Fruit fly (Drosophila melanogaster): ENCODE results near the gene CG15172.

CG15172 gene

dm6 chr2L:19036105-19036714 lies 14.0 kb downstream of the CG15172 start:
- TF ChIP-seq CG7101 (tag; optimal IDR thresholded peaks at IDR 0.05) (no peak), CG14711 (tag; optimal IDR thresholded peaks at IDR 0.05) (no peak), kay (GFP tag; ENCODE audit: borderline replicate concordance) (no peak), Hr96 (GFP tag; optimal IDR thresholded peaks at IDR 0.05) (no peak), CG11617 (GFP tag; optimal IDR thresholded peaks at IDR 0.05) (no peak), Clk (GFP tag; optimal IDR thresholded peaks at IDR 0.05) (no peak), ovo (GFP tag; optimal IDR thresholded peaks at IDR 0.05) (no peak), CG5204 (GFP tag; optimal IDR thresholded peaks at IDR 0.05) (no peak), pad (GFP tag; optimal IDR thresholded peaks at IDR 0.05) (no peak), Mnt (GFP tag; optimal IDR thresholded peaks at IDR 0.05) (no peak), CG33017 (tag; optimal IDR thresholded peaks at IDR 0.05) (no peak), toe (GFP tag; optimal IDR thresholded peaks at IDR 0.05) (no peak), bab1 (GFP tag; optimal IDR thresholded peaks at IDR 0.05) (no peak), Crg-1 (GFP tag; optimal IDR thresholded peaks at IDR 0.05) (no peak), CG1620 (GFP tag; optimal IDR thresholded peaks at IDR 0.05) (no peak)

DNA sequence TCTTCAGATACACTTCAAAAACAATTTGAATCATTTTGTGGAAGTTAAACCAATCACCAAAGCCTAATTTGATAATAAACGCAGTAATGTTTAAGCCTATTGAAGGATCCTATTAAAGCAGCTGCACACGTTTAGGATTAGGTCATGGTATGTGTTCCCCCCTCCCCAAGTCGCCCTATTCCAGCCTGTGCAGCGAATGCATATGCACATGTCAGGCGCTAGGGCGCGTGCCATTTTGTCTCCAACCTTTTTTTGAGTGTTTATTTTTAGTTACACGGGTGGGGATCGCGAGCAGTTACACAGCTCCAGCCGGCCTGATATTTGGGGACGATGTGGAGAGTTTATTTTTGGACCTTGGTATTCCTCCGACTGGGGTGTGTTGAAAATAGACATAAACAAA lies 14.8 kb downstream of the CG15172 start:
- TF ChIP-seq CG14711 (tag; optimal IDR thresholded peaks at IDR 0.05) (no peak), cnc (optimal IDR thresholded peaks at IDR 0.05) (no peak), CG11617 (GFP tag; optimal IDR thresholded peaks at IDR 0.05) (no peak), CG7045 (GFP tag; optimal IDR thresholded peaks at IDR 0.05) (no peak), Clk (GFP tag; optimal IDR thresholded peaks at IDR 0.05) (no peak), cic (GFP tag; optimal IDR thresholded peaks at IDR 0.05) (no peak), kay (GFP tag; ENCODE audit: borderline replicate concordance) (no peak), toe (GFP tag; optimal IDR thresholded peaks at IDR 0.05) (no peak), CG7101 (tag; optimal IDR thresholded peaks at IDR 0.05) (no peak), Crg-1 (GFP tag; optimal IDR thresholded peaks at IDR 0.05) (no peak), CG33017 (tag; optimal IDR thresholded peaks at IDR 0.05) (no peak), ovo (GFP tag; optimal IDR thresholded peaks at IDR 0.05) (no peak), CG12768 (GFP tag; optimal IDR thresholded peaks at IDR 0.05) (no peak), pad (GFP tag; optimal IDR thresholded peaks at IDR 0.05) (no peak), CG5204 (GFP tag; optimal IDR thresholded peaks at IDR 0.05) (no peak), tj (GFP tag; optimal IDR thresholded peaks at IDR 0.05) (no peak), Mnt (GFP tag; optimal IDR thresholded peaks at IDR 0.05) (no peak), CG1620 (GFP tag; optimal IDR thresholded peaks at IDR 0.05) (no peak)

DNA sequence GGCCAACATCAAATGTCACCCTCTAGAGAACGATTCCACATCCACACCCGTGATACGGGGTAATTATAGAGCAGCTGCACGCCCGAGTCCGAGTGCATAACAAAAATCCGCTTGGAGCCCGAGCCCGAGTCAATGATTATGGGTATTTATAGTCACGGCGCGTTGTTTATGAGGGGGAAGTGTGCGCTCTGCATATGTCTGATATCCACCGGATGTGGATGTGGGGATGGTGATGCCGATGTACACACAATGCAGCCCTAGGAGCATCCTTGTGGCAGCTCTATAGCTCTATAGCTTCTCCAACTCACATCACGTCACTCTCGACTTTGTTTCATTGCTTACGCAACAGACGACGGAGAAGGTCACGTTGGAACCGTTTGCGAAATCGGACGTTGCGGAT lies 15.2 kb downstream of the CG15172 start:
- no peak for TF ChIP-seq CG7045 (GFP tag; optimal IDR thresholded peaks at IDR 0.05)
- no peak for TF ChIP-seq bab1 (GFP tag; optimal IDR thresholded peaks at IDR 0.05)
- no peak for TF ChIP-seq CG12768 (GFP tag; optimal IDR thresholded peaks at IDR 0.05)
- no peak for TF ChIP-seq toe (GFP tag; optimal IDR thresholded peaks at IDR 0.05)
- TF ChIP-seq cnc (optimal IDR thresholded peaks at IDR 0.05): no peak
- TF ChIP-seq pad (GFP tag; optimal IDR thresholded peaks at IDR 0.05): no peak
- TF ChIP-seq CG14711 (tag; optimal IDR thresholded peaks at IDR 0.05): no peak
- TF ChIP-seq CG7101 (tag; optimal IDR thresholded peaks at IDR 0.05): no peak
- TF ChIP-seq tj (GFP tag; optimal IDR thresholded peaks at IDR 0.05): no peak
- no peak for TF ChIP-seq Hr96 (GFP tag; optimal IDR thresholded peaks at IDR 0.05)
- TF ChIP-seq CG11617 (GFP tag; optimal IDR thresholded peaks at IDR 0.05): no peak
- no peak for TF ChIP-seq CG5204 (GFP tag; optimal IDR thresholded peaks at IDR 0.05)
- TF ChIP-seq CG33017 (tag; optimal IDR thresholded peaks at IDR 0.05): no peak
- no peak for TF ChIP-seq CG1620 (GFP tag; optimal IDR thresholded peaks at IDR 0.05)
- no peak for TF ChIP-seq kay (GFP tag; ENCODE audit: borderline replicate concordance)
- TF ChIP-seq Mnt (GFP tag; optimal IDR thresholded peaks at IDR 0.05): no peak
- TF ChIP-seq Clk (GFP tag; optimal IDR thresholded peaks at IDR 0.05): no peak
- no peak for TF ChIP-seq ovo (GFP tag; optimal IDR thresholded peaks at IDR 0.05)

DNA sequence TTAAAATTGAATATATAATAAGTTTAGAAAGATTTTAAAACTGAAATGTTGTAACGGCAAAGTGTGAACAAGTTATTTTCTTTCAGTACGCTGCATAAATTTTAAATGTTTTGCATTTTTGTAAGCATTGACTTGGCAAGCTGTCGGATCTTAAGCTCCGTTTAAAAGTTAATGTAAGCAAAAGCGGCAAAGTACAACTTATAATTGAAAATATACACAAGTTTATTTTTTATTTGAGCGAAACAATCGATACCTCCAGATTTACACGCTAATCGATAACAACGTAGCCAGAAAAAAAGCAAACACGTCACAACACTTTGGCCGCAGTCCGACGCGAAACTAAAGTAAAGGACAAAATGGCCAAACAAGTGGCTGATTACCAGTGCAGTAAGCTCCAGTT lies 19.4 kb downstream of the CG15172 start, which contains the start of gene Catsup:
TSS of gene Catsup (plus strand) at position 273 of the 400 bp plus-strand sequence.
- TF ChIP-seq bab1 (GFP tag; optimal IDR thresholded peaks at IDR 0.05) (peak; percentile 2), CG33017 (tag; optimal IDR thresholded peaks at IDR 0.05) (no peak)

dm6 chr2L:19045111-19045560 lies 22.9 kb downstream of the CG15172 start, which contains the start of the genes Ttc19 and Acn:
Ttc19 (minus strand) TSS chr2L:19045148.
Acn (plus strand) TSS chr2L:19045355.
- TF ChIP-seq CG1620 (GFP tag; optimal IDR thresholded peaks at IDR 0.05): peak; percentile 88
- peak; percentile 89 for TF ChIP-seq CG7101 (tag; optimal IDR thresholded peaks at IDR 0.05)
- peak; percentile 84 for TF ChIP-seq Crg-1 (GFP tag; optimal IDR thresholded peaks at IDR 0.05)
- no peak for TF ChIP-seq CG5204 (GFP tag; optimal IDR thresholded peaks at IDR 0.05)
- TF ChIP-seq CG12768 (GFP tag; optimal IDR thresholded peaks at IDR 0.05): peak; percentile 84
- no peak for TF ChIP-seq kay (GFP tag; ENCODE audit: borderline replicate concordance)
- peak; percentile 79 for TF ChIP-seq Mnt (GFP tag; optimal IDR thresholded peaks at IDR 0.05)
- peak; percentile 25 for TF ChIP-seq cic (GFP tag; optimal IDR thresholded peaks at IDR 0.05)
- TF ChIP-seq CG14711 (tag; optimal IDR thresholded peaks at IDR 0.05): peak; percentile 79
- TF ChIP-seq cnc (optimal IDR thresholded peaks at IDR 0.05): no peak
- TF ChIP-seq Hr96 (GFP tag; optimal IDR thresholded peaks at IDR 0.05): peak; percentile 91
- peak; percentile 89 for TF ChIP-seq CG11617 (GFP tag; optimal IDR thresholded peaks at IDR 0.05)
- peak; percentile 65 for TF ChIP-seq Clk (GFP tag; optimal IDR thresholded peaks at IDR 0.05)
- peak; percentile 89 for TF ChIP-seq bab1 (GFP tag; optimal IDR thresholded peaks at IDR 0.05)
- peak; percentile 80 for TF ChIP-seq CG7045 (GFP tag; optimal IDR thresholded peaks at IDR 0.05)
- peak; percentile 75 for TF ChIP-seq CG33017 (tag; optimal IDR thresholded peaks at IDR 0.05)
- TF ChIP-seq pad (GFP tag; optimal IDR thresholded peaks at IDR 0.05): peak; percentile 66
- peak; percentile 66 for TF ChIP-seq tj (GFP tag; optimal IDR thresholded peaks at IDR 0.05)
- TF ChIP-seq toe (GFP tag; optimal IDR thresholded peaks at IDR 0.05): peak; percentile 93
- peak; percentile 83 for TF ChIP-seq ovo (GFP tag; optimal IDR thresholded peaks at IDR 0.05)

DNA sequence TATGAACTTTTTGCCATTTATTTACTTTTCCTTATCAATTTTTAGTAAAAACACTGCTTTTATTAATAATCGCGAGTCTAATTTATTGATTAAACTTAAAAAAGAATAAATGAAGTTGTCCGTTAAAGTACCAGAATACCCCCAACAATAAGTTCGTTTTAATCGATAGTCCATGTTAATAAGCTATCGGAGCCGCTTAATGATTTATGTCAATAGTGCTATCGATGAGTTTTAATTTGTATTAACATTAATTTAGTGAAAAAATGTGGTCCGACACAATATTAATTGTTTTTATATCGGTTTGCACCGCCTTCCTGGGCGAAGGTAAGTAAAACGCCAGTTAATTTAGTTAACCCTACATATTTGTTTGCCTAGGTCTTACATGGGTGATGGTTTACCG lies 26.7 kb downstream of the CG15172 start, which contains the start of gene CG10470:
TSS of gene CG10470 (plus strand) at position 165 of the 400 bp plus-strand sequence.
- TF ChIP-seq bab1 (GFP tag; optimal IDR thresholded peaks at IDR 0.05) (peak; percentile 71), CG14711 (tag; optimal IDR thresholded peaks at IDR 0.05) (peak; percentile 31), CG12768 (GFP tag; optimal IDR thresholded peaks at IDR 0.05) (no peak), cic (GFP tag; optimal IDR thresholded peaks at IDR 0.05) (no peak)

All from whole organism, adult.